Fruit fly (Drosophila melanogaster) whole organism, pupa: ENCODE results near the gene Snap24.

Experiments
- CG10348 ChIP-seq: fragments of 200-800 bp; sonication (Bioruptor generic); IDR thresholded peaks from 2 replicates; pipeline ENCODE4 v1.3.6; 2022; ENCODE audit warnings: missing biosample characterization, missing genetic modification characterization
- CG12605 ChIP-seq: fragments of 200-800 bp; sonication (Bioruptor generic); IDR thresholded peaks from 2 replicates; pipeline ENCODE4 v1.3.6; 2022; ENCODE audit warnings: missing biosample characterization, missing genetic modification characterization
- CG13204 ChIP-seq: fragments of 200-800 bp; sonication (Bioruptor generic); optimal IDR thresholded peaks from 2 replicates; lab custom pipeline; 2018; ENCODE audit warnings: missing biosample characterization, mild to moderate bottlenecking, missing genetic modification characterization, moderate library complexity
- CG14655 ChIP-seq: fragments of 200-800 bp; sonication (Bioruptor generic); optimal IDR thresholded peaks from 3 replicates; lab custom pipeline; 2017; ENCODE audit warnings: mild to moderate bottlenecking, missing biosample characterization, missing genetic modification reagents, missing genetic modification characterization
- CG15710 ChIP-seq: fragments of 200-800 bp; sonication (Bioruptor generic); optimal IDR thresholded peaks from 2 replicates; lab custom pipeline; 2018; ENCODE audit warnings: missing biosample characterization, mild to moderate bottlenecking, missing genetic modification characterization, moderate library complexity
- CG17806 ChIP-seq: fragments of 200-800 bp; sonication (Bioruptor generic); optimal IDR thresholded peaks from 2 replicates; lab custom pipeline; 2018; ENCODE audit warnings: missing biosample characterization, mild to moderate bottlenecking, missing genetic modification characterization, moderate library complexity
- CG32121 ChIP-seq: fragments of 200-800 bp; sonication (Bioruptor generic); IDR thresholded peaks from 2 replicates; pipeline ENCODE4 v1.3.6; 2022; ENCODE audit warnings: missing biosample characterization, missing genetic modification characterization
- CG34367 ChIP-seq: fragments of 200-800 bp; sonication (Bioruptor generic); optimal IDR thresholded peaks from 2 replicates; lab custom pipeline; 2018; ENCODE audit warnings: missing biosample characterization, mild to moderate bottlenecking, missing genetic modification characterization
- CG4496 ChIP-seq: fragments of 200-800 bp; sonication (Bioruptor generic); IDR thresholded peaks from 3 replicates; pipeline ENCODE4 v1.3.6; 2022; ENCODE audit warnings: missing biosample characterization, missing genetic modification characterization
- CG8159 ChIP-seq: fragments of 200-800 bp; sonication (Bioruptor generic); optimal IDR thresholded peaks from 3 replicates; lab custom pipeline; 2018; ENCODE audit warnings: missing biosample characterization, mild to moderate bottlenecking, missing genetic modification characterization, moderate library complexity
- CG8301 ChIP-seq: fragments of 200-800 bp; sonication (Bioruptor generic); optimal IDR thresholded peaks from 2 replicates; lab custom pipeline; 2018; ENCODE audit warnings: missing biosample characterization, mild to moderate bottlenecking, missing genetic modification characterization
- CG9948 ChIP-seq: fragments of 200-800 bp; sonication (Bioruptor generic); optimal IDR thresholded peaks from 2 replicates; lab custom pipeline; 2018; ENCODE audit warnings: missing biosample characterization, mild to moderate bottlenecking, missing genetic modification characterization, moderate library complexity
- D1 ChIP-seq: fragments of 200-800 bp; sonication (Bioruptor generic); optimal IDR thresholded peaks from 2 replicates; lab custom pipeline; 2018; ENCODE audit warnings: missing biosample characterization, mild to moderate bottlenecking, missing genetic modification characterization, moderate library complexity
- EcR ChIP-seq: fragments of 200-800 bp; sonication (Bioruptor generic); optimal IDR thresholded peaks from 3 replicates; lab custom pipeline; 2019; ENCODE audit warnings: missing biosample characterization, missing genetic modification characterization, mild to moderate bottlenecking, moderate library complexity, missing genetic modification reagents
- Ets98B ChIP-seq: fragments of 200-800 bp; sonication (Bioruptor generic); IDR thresholded peaks from 2 replicates; pipeline ENCODE4 v1.3.6; 2022; ENCODE audit warnings: missing biosample characterization, missing genetic modification characterization
- Pif1A ChIP-seq: fragments of 200-800 bp; sonication (Bioruptor generic); optimal IDR thresholded peaks from 3 replicates; lab custom pipeline; 2016; ENCODE audit warnings: missing biosample characterization, missing genetic modification characterization
- Pif1B ChIP-seq: fragments of 200-800 bp; sonication (Bioruptor generic); optimal IDR thresholded peaks from 3 replicates; lab custom pipeline; 2016; ENCODE audit warnings: missing biosample characterization, missing genetic modification characterization
- Snoo ChIP-seq: fragments of 200-800 bp; sonication (Bioruptor generic); optimal IDR thresholded peaks from 3 replicates; lab custom pipeline; 2017; ENCODE audit warnings: missing biosample characterization, mild to moderate bottlenecking, missing genetic modification characterization, inconsistent platforms
- fd96Ca ChIP-seq: fragments of 200-800 bp; sonication (Bioruptor generic); IDR thresholded peaks from 3 replicates; pipeline ENCODE4 v1.3.6; 2022; ENCODE audit warnings: missing biosample characterization, missing genetic modification characterization
- gl ChIP-seq: fragments of 200-800 bp; sonication (Bioruptor generic); optimal IDR thresholded peaks from 2 replicates; lab custom pipeline; 2018; ENCODE audit warnings: missing biosample characterization, mild to moderate bottlenecking, missing genetic modification characterization
- rn ChIP-seq: fragments of 200-800 bp; sonication (Bioruptor generic); IDR thresholded peaks from 2 replicates; pipeline ENCODE4 v1.3.6; 2022; ENCODE audit warnings: missing biosample characterization, missing genetic modification characterization

The Snap24 gene

DNA sequence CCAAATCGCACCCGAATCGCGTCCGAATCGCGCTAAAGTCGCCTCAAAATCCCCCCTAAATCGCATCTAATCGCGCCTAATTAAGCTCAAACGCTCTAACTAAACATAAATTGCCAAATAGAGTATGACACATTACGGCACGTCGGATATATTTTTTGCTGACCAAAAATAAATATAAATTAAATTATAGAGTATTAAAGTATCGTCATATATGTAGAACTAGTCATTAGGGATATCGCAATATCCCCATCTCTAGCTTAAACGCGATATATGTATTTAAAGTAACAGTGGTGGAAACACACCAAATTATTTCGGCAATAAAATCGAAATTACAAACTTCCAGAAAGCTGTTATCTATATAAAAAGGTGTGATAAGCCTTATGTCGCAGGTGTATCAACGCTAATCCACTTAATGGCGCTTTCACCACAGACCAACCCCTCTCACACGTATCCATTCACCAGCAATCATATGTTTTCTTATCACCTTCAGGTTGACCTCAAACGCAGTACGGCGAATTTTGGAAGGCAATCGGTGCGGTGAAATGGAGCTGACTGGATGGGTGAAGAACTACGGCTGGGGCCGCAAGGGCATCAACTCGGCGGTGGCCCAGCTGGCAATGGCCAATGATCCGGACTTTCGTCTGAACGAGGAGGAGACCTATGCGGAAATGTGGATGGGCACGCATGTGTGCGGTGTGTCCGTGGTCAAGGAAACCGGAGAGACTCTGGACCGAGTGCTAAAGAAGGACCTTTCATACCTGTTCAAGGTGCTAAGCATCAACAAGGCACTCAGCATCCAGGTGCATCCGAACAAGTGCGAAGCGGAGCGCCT, 3.4 kb downstream of the Snap24 start, which contains the start of gene Mpi:
Mpi (plus strand) TSS at position 263 of the 832 bp plus-strand sequence.
- TF ChIP-seq CG34367 (tag; lab: Kevin White, UChicago) (no peak), CG8159 (tag; lab: Kevin White, UChicago) (no peak), rn (GFP tag; lab: Robert Waterston, UW) (no peak), CG14655 (GFP tag; lab: Kevin White, UChicago) (no peak), EcR (GFP tag; lab: Kevin White, UChicago) (peak; percentile 64), D1 (tag; lab: Kevin White, UChicago) (no peak), CG4496 (GFP tag; lab: Robert Waterston, UW) (peak; percentile 35; the same call in 1 of the 3 replicates), CG17806 (peak; percentile 18), CG9948 (tag; lab: Kevin White, UChicago) (no peak), CG8301 (tag; lab: Kevin White, UChicago) (no peak), Ets98B (GFP tag; lab: Robert Waterston, UW) (no peak), gl (tag; lab: Kevin White, UChicago) (no peak), Pif1B (GFP tag; lab: Kevin White, UChicago) (no peak), CG12605 (no peak), Snoo (tag; lab: Kevin White, UChicago) (peak; percentile 33), fd96Ca (GFP tag; lab: Robert Waterston, UW) (no peak), CG15710 (tag; lab: Kevin White, UChicago) (no peak), CG13204 (GFP tag; lab: Kevin White, UChicago) (no peak), Pif1A (GFP tag; lab: Kevin White, UChicago) (no peak), CG10348 (GFP tag; lab: Robert Waterston, UW) (no peak), CG32121 (GFP tag; lab: Robert Waterston, UW) (no peak; the same call in 1 of the 2 replicates)

DNA sequence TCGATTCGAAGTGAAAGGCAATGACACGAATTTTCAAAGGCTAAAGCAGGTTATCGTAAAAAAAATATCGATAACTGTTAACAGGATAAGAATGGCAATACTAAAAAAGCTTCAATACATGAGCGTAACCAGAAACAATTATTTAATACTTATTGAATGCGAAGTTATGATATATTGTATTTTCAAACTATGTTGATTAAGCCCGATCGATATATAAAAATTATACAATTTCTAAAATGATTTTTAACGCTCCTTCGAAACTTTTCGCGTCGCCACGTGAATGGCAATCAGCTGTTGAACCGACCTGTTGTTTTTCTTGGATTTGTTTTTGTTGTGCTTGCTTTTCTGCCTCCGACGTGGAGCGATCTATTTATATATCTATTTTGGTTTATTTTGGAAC, 6.8 kb downstream of the Snap24 start, which contains the start of the genes Alg12 and Rpt3R:
Alg12 (plus strand) TSS at position 305 of the 400 bp plus-strand sequence.
Rpt3R (minus strand) TSS at position 324 of the 400 bp plus-strand sequence.
- TF ChIP-seq gl (tag; lab: Kevin White, UChicago): no peak
- no peak for TF ChIP-seq D1 (tag; lab: Kevin White, UChicago)
- peak; percentile 54 for TF ChIP-seq EcR (GFP tag; lab: Kevin White, UChicago)
- no peak for TF ChIP-seq CG9948 (tag; lab: Kevin White, UChicago)
- no peak for TF ChIP-seq CG8301 (tag; lab: Kevin White, UChicago)

- no peak for TF ChIP-seq CG32121 (GFP tag; lab: Robert Waterston, UW)
Measured at dm6 chr3R:9754487-9754886, 8.5 kb downstream of the Snap24 start, which contains the start of gene Tti1. Gene Tti1, minus strand, starts transcription at chr3R:9754686.

dm6 chr3R:9747900-9748663, 14.9 kb downstream of the Snap24 start:
- no peak for TF ChIP-seq CG12605
- no peak for TF ChIP-seq CG34367 (tag; lab: Kevin White, UChicago)
- TF ChIP-seq EcR (GFP tag; lab: Kevin White, UChicago): no peak
- TF ChIP-seq Pif1B (GFP tag; lab: Kevin White, UChicago): no peak
- no peak for TF ChIP-seq Snoo (tag; lab: Kevin White, UChicago)
- no peak for TF ChIP-seq fd96Ca (GFP tag; lab: Robert Waterston, UW)
- no peak for TF ChIP-seq gl (tag; lab: Kevin White, UChicago)
- TF ChIP-seq Pif1A (GFP tag; lab: Kevin White, UChicago): no peak
- TF ChIP-seq CG4496 (GFP tag; lab: Robert Waterston, UW): no peak
- TF ChIP-seq D1 (tag; lab: Kevin White, UChicago): no peak
- TF ChIP-seq CG8159 (tag; lab: Kevin White, UChicago): no peak
- no peak for TF ChIP-seq CG15710 (tag; lab: Kevin White, UChicago)
- TF ChIP-seq CG10348 (GFP tag; lab: Robert Waterston, UW): no peak
- no peak for TF ChIP-seq CG13204 (GFP tag; lab: Kevin White, UChicago)
- no peak for TF ChIP-seq rn (GFP tag; lab: Robert Waterston, UW)
- no peak for TF ChIP-seq CG14655 (GFP tag; lab: Kevin White, UChicago)
- no peak for TF ChIP-seq CG17806
- TF ChIP-seq CG9948 (tag; lab: Kevin White, UChicago): no peak

DNA sequence ATGACTTTTGCATAAGTTTGCCTTT, 15.3 kb downstream of the Snap24 start, which contains the start of gene PpD3:
PpD3 (plus strand) TSS at position 1 of the 25 bp plus-strand sequence.
- TF ChIP-seq CG4496 (GFP tag; lab: Robert Waterston, UW) (no peak), D1 (tag; lab: Kevin White, UChicago) (no peak), Ets98B (GFP tag; lab: Robert Waterston, UW) (no peak), CG32121 (GFP tag; lab: Robert Waterston, UW) (no peak), CG15710 (tag; lab: Kevin White, UChicago) (no peak), CG14655 (GFP tag; lab: Kevin White, UChicago) (no peak), CG13204 (GFP tag; lab: Kevin White, UChicago) (no peak), CG8159 (tag; lab: Kevin White, UChicago) (no peak), CG10348 (GFP tag; lab: Robert Waterston, UW) (no peak), gl (tag; lab: Kevin White, UChicago) (no peak), Pif1B (GFP tag; lab: Kevin White, UChicago) (no peak), EcR (GFP tag; lab: Kevin White, UChicago) (no peak), rn (GFP tag; lab: Robert Waterston, UW) (no peak), CG17806 (no peak), CG34367 (tag; lab: Kevin White, UChicago) (no peak), CG9948 (tag; lab: Kevin White, UChicago) (no peak), CG12605 (no peak), Snoo (tag; lab: Kevin White, UChicago) (no peak), fd96Ca (GFP tag; lab: Robert Waterston, UW) (no peak)
